Worm (Caenorhabditis elegans) whole organism, early embryonic: Measurements from ENCODE around the gene Y43F8B.1.
A peak's percentile ranks its signal among the peaks of the same experiment; 100 is the strongest.

Source experiments
- B0310.2 ChIP-seq: sonication (generic microtip); optimal IDR thresholded peaks from 2 replicates; lab custom pipeline; 2016; ENCODE audit warnings: mild to moderate bottlenecking, missing genetic modification characterization, missing compliant biosample characterization
- ama-1 ChIP-seq: fragments of 150-350 bp; optimal IDR thresholded peaks from 2 replicates; lab custom pipeline; 2014
- flt-1 ChIP-seq: fragments of 200-800 bp; sonication (Bioruptor generic); IDR thresholded peaks from 2 replicates; pipeline ENCODE4 v1.3.6; 2022; ENCODE audit warnings: missing genetic modification characterization, missing compliant biosample characterization
- hmg-4 ChIP-seq: fragments of 200-800 bp; sonication (Bioruptor generic); optimal IDR thresholded peaks from 2 replicates; lab custom pipeline; 2018; ENCODE audit warnings: mild to moderate bottlenecking, missing genetic modification characterization, missing compliant biosample characterization
- pes-1 ChIP-seq: fragments of 200-800 bp; sonication (Bioruptor generic); IDR thresholded peaks from 2 replicates; pipeline ENCODE4 v1.3.6; 2022; ENCODE audit warnings: missing genetic modification reagents, missing genetic modification characterization, missing compliant biosample characterization
- scrt-1 ChIP-seq: fragments of 200-800 bp; sonication (Bioruptor generic); IDR thresholded peaks from 2 replicates; pipeline ENCODE4 v1.3.6; 2022; ENCODE audit warnings: missing genetic modification characterization, missing compliant biosample characterization
- tra-4 ChIP-seq: sonication (generic microtip); optimal IDR thresholded peaks from 2 replicates; lab custom pipeline; 2017; ENCODE audit warnings: missing genetic modification characterization, missing compliant biosample characterization

DNA sequence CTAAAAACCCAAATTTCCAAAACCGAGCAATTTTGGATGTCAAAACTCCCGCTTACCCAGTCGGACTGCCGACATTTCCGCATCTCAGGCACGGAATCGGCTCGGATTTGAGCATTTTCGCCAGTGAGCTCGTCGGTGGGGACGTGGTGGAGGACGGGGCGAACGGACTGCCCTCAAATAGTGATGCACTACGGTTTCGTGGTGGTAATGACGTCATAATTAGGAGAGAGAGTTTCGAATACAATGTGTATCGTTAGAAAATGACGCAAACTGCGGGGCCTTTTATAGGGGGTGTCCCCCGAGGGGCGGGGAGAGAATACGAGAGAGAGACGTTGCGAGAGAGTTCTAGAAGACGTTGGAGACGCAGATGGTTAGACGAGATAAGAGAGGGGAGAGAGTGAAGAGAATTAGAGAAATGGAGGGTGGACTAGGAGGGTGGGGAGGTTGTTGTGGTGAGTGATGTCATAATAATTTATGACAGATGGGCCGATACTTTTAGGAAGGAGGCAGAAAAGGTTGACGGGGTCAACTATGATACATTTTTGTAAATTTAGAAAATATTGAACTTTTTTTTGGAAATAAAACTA lies 23.4 kb downstream of the Y43F8B.1 start:
- TF ChIP-seq hmg-4 (GFP tag; lab: Kevin White, UChicago) (peak; percentile 95), flt-1 (GFP tag; lab: Robert Waterston, UW) (no peak; the same call in 1 of the 2 replicates), tra-4 (tag; lab: Kevin White, UChicago) (no peak), ama-1 (lab: Kevin White, UChicago) (peak; percentile 99), scrt-1 (GFP tag; lab: Robert Waterston, UW) (peak; percentile 62; the same call in 1 of the 2 replicates), B0310.2 (tag; lab: Kevin White, UChicago) (peak; percentile 60), pes-1 (GFP tag; lab: Robert Waterston, UW) (peak; percentile 61; the same call in 1 of the 2 replicates)
